Fruit fly (Drosophila melanogaster): Measurements from ENCODE around the gene CG12155.

DNA sequence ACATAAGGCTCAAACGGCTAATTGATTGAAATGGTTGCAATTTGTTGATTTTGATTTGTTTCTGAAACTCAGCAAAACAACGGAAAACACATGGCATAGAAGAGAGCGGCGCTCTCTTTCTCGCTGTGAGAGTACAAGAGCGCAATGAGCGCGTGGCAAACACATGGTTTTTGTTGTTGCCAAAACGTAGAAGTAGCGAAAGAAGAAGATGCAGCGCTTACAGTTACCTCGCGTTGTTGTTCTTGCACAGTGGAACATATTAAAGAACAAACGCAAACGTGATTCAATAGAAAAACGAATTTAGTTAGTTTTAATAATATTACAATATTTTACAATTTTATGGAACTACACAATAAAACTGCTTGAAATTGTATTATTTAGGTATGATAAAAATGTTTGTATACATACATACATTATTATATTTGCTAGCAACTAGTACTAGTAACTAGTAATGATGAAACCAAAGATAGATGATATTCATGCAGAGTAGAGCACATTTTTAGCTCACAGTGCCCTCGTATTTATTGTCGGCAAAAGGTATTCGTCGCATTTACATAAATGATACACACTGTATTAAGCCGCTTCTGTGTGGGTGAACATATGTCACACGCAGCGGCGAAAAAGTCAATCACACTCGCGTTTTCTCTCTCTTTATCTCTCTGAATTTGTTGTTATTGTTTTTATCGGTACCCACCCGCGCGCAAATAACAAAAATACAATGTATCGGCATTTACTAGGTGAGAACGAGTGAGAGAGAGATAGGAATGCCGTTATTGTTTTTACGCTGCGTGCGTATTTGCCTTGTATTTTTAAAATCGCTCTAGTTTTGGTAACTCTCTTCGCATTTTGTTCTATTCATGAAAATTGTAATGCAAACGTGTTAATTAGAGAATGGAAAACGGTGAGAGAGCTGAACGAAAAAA is 23.1 kb upstream of the CG12155 start:
- TF ChIP-seq pan (optimal IDR thresholded peaks at IDR 0.05) = no peak
- no peak for TF ChIP-seq CG8478 (optimal IDR thresholded peaks at IDR 0.05)

Measured in whole organism.